Fruit fly (Drosophila melanogaster): ENCODE data around the gene CG14610.

- no peak for TF ChIP-seq psq (optimal IDR thresholded peaks at IDR 0.05)
- no peak for TF ChIP-seq h (optimal IDR thresholded peaks at IDR 0.05)
- TF ChIP-seq ttk (optimal IDR thresholded peaks at IDR 0.05) = no peak
- no peak for TF ChIP-seq Sin3A (optimal IDR thresholded peaks at IDR 0.05)
- no peak for TF ChIP-seq insv (optimal IDR thresholded peaks at IDR 0.05)
- no peak for TF ChIP-seq Myc (optimal IDR thresholded peaks at IDR 0.05)
Observed at dm6 chr3R:7130827-7131226, 13.3 kb downstream of the CG14610 start.

Measured in Kc167 (cell line).